Fruit fly (Drosophila melanogaster) whole organism: ENCODE measurements around the gene CG33110.

ENCODE experiments used
- CG8478 ChIP-seq: fragments of >200 bp; optimal IDR thresholded peaks from 2 replicates; lab custom pipeline; 2018; ENCODE audit warnings: inconsistent platforms
- Dll ChIP-seq: fragments of >200 bp; optimal IDR thresholded peaks from 2 replicates; lab custom pipeline; 2017
- EcR ChIP-seq, 2 experiments: fragments of >200 bp; optimal IDR thresholded peaks; 2 replicates each; lab custom pipeline; 2017; ENCODE audit warnings: missing biosample characterization in 2 of 2, missing genetic modification characterization in 2 of 2, missing genetic modification reagents in 2 of 2
- pan ChIP-seq: fragments of >200 bp; optimal IDR thresholded peaks from 2 replicates; lab custom pipeline; 2017
- psq ChIP-seq: fragments of >200 bp; optimal IDR thresholded peaks from 2 replicates; lab custom pipeline; 2017
- usp ChIP-seq: fragments of >200 bp; optimal IDR thresholded peaks from 2 replicates; lab custom pipeline; 2017; ENCODE audit warnings: missing biosample characterization, missing genetic modification characterization, mixed read lengths

CG33110 gene

dm6 chr3R:22547585-22548022 is 22.4 kb upstream of the CG33110 start, which contains the start of gene AdipoR:
Gene AdipoR (minus strand): TSS chr3R:22547846.
- no peak for TF ChIP-seq psq (lab: Kevin White, UChicago)

- no peak for TF ChIP-seq Dll (lab: Kevin White, UChicago)
- TF ChIP-seq pan (lab: Kevin White, UChicago): no peak
- no peak for TF ChIP-seq EcR (GFP tag; optimal IDR thresholded peaks at IDR 0.05; lab: Kevin White, UChicago)
- TF ChIP-seq usp (GFP tag; lab: Kevin White, UChicago): no peak
- no peak for TF ChIP-seq psq (lab: Kevin White, UChicago)
- TF ChIP-seq CG8478 (lab: Kevin White, UChicago): no peak
These were observed 19.6 kb upstream of the CG33110 start, which contains the start of gene bond for dm6 chr3R:22550306-22550812. Gene bond (plus strand): TSS chr3R:22550680.

dm6 chr3R:22552686-22553085 is 17.3 kb upstream of the CG33110 start:
- no peak for TF ChIP-seq usp (GFP tag; lab: Kevin White, UChicago)
- TF ChIP-seq pan (lab: Kevin White, UChicago): no peak
- TF ChIP-seq Dll (lab: Kevin White, UChicago): no peak

dm6 chr3R:22557100-22557741 is 12.8 kb upstream of the CG33110 start:
- TF ChIP-seq usp (GFP tag; lab: Kevin White, UChicago) (no peak), pan (lab: Kevin White, UChicago) (no peak), Dll (lab: Kevin White, UChicago) (no peak), EcR (GFP tag; optimal IDR thresholded peaks at IDR 0.05; lab: Kevin White, UChicago) (no peak), CG8478 (lab: Kevin White, UChicago) (no peak), psq (lab: Kevin White, UChicago) (no peak)

- no peak for TF ChIP-seq usp (GFP tag; lab: Kevin White, UChicago)
- no peak for TF ChIP-seq CG8478 (lab: Kevin White, UChicago)
- no peak for TF ChIP-seq pan (lab: Kevin White, UChicago)
- no peak for TF ChIP-seq psq (lab: Kevin White, UChicago)
- TF ChIP-seq Dll (lab: Kevin White, UChicago): no peak
- no peak for TF ChIP-seq EcR (GFP tag; optimal IDR thresholded peaks at IDR 0.05; lab: Kevin White, UChicago)
These were observed 11.6 kb upstream of the CG33110 start for dm6 chr3R:22558398-22558797.

dm6 chr3R:22560224-22560623 is 9.8 kb upstream of the CG33110 start:
- no peak for TF ChIP-seq EcR (GFP tag; optimal IDR thresholded peaks at IDR 0.05; lab: Kevin White, UChicago)
- TF ChIP-seq CG8478 (lab: Kevin White, UChicago): no peak
- TF ChIP-seq pan (lab: Kevin White, UChicago): no peak

- TF ChIP-seq pan (lab: Kevin White, UChicago): no peak
These were observed 7.5 kb upstream of the CG33110 start, which contains the start of gene sit for dm6 chr3R:22562502-22562901. Gene sit (minus strand): TSS chr3R:22562572.

- no peak for TF ChIP-seq usp (GFP tag; lab: Kevin White, UChicago)
- TF ChIP-seq Dll (lab: Kevin White, UChicago): no peak
- TF ChIP-seq pan (lab: Kevin White, UChicago): no peak
- TF ChIP-seq CG8478 (lab: Kevin White, UChicago): no peak
- TF ChIP-seq psq (lab: Kevin White, UChicago): no peak
- no peak for TF ChIP-seq EcR (GFP tag; optimal IDR thresholded peaks at IDR 0.05; lab: Kevin White, UChicago)
These were observed 5.9 kb upstream of the CG33110 start for dm6 chr3R:22564076-22564475.

- TF ChIP-seq Dll (lab: Kevin White, UChicago) (no peak), CG8478 (lab: Kevin White, UChicago) (no peak), psq (lab: Kevin White, UChicago) (no peak), EcR (GFP tag; optimal IDR thresholded peaks at IDR 0.05; lab: Kevin White, UChicago) (no peak), pan (lab: Kevin White, UChicago) (no peak)
These were observed 5.3 kb upstream of the CG33110 start for dm6 chr3R:22564707-22565106.

- TF ChIP-seq psq (lab: Kevin White, UChicago) (no peak), CG8478 (lab: Kevin White, UChicago) (no peak), EcR (GFP tag; optimal IDR thresholded peaks at IDR 0.05; lab: Kevin White, UChicago) (no peak), usp (GFP tag; lab: Kevin White, UChicago) (no peak), Dll (lab: Kevin White, UChicago) (no peak), pan (lab: Kevin White, UChicago) (no peak)
These were observed 4.3 kb upstream of the CG33110 start for dm6 chr3R:22565732-22566131.

- TF ChIP-seq pan (lab: Kevin White, UChicago) (no peak), EcR (GFP tag; optimal IDR thresholded peaks at IDR 0.05; lab: Kevin White, UChicago) (no peak), psq (lab: Kevin White, UChicago) (no peak), CG8478 (lab: Kevin White, UChicago) (no peak), Dll (lab: Kevin White, UChicago) (no peak), usp (GFP tag; lab: Kevin White, UChicago) (no peak)
These were observed 1.5 kb upstream of the CG33110 start for dm6 chr3R:22568508-22568907.

dm6 chr3R:22573590-22573989 is 3.6 kb downstream of the CG33110 start:
- TF ChIP-seq EcR (GFP tag; optimal IDR thresholded peaks at IDR 0.05; lab: Kevin White, UChicago) (no peak), Dll (lab: Kevin White, UChicago) (no peak), CG8478 (lab: Kevin White, UChicago) (no peak), pan (lab: Kevin White, UChicago) (no peak), psq (lab: Kevin White, UChicago) (no peak), usp (GFP tag; lab: Kevin White, UChicago) (no peak)
